Fruit fly (Drosophila melanogaster) whole organism, prepupa: Measurements from ENCODE around the gene CG3088.
A peak's percentile ranks its signal among the peaks of the same experiment; 100 is the strongest.

Experiments
- Blimp-1 ChIP-seq: fragments of 200-800 bp; sonication (Bioruptor generic); optimal IDR thresholded peaks from 3 replicates; lab custom pipeline; 2017; ENCODE audit warnings: missing biosample characterization, missing genetic modification characterization, mild to moderate bottlenecking, moderate library complexity, missing genetic modification reagents
- CG11294 ChIP-seq: fragments of 200-800 bp; sonication (Bioruptor generic); IDR thresholded peaks from 2 replicates; pipeline ENCODE4 v1.3.6; 2022; ENCODE audit warnings: missing biosample characterization, missing genetic modification characterization
- CG11762 ChIP-seq: fragments of 200-800 bp; sonication (Bioruptor generic); optimal IDR thresholded peaks from 3 replicates; lab custom pipeline; 2016; ENCODE audit warnings: missing biosample characterization, missing genetic modification characterization; ENCODE audit not compliant: insufficient read depth
- CG11902 ChIP-seq: fragments of 200-800 bp; sonication (Bioruptor generic); optimal IDR thresholded peaks from 3 replicates; lab custom pipeline; 2016; ENCODE audit warnings: missing biosample characterization, missing genetic modification characterization
- CG1621 ChIP-seq: fragments of 200-800 bp; sonication (Bioruptor generic); optimal IDR thresholded peaks from 3 replicates; lab custom pipeline; 2018; ENCODE audit warnings: missing biosample characterization, mild to moderate bottlenecking, missing genetic modification characterization
- CG16779 ChIP-seq: fragments of 200-800 bp; sonication (Bioruptor generic); optimal IDR thresholded peaks from 3 replicates; lab custom pipeline; 2017; ENCODE audit warnings: missing biosample characterization, mild to moderate bottlenecking, missing genetic modification characterization
- CG31627 ChIP-seq: fragments of 200-800 bp; sonication (Bioruptor generic); optimal IDR thresholded peaks from 3 replicates; lab custom pipeline; 2016; ENCODE audit warnings: missing biosample characterization, missing genetic modification characterization
- CG34406 ChIP-seq: fragments of 200-800 bp; sonication (Bioruptor generic); optimal IDR thresholded peaks from 3 replicates; lab custom pipeline; 2016; ENCODE audit warnings: missing biosample characterization, missing genetic modification characterization
- CG3919 ChIP-seq: fragments of 200-800 bp; sonication (Bioruptor generic); optimal IDR thresholded peaks from 3 replicates; lab custom pipeline; 2016; ENCODE audit warnings: missing biosample characterization, missing genetic modification characterization
- CG4318 ChIP-seq: fragments of 200-800 bp; sonication (Bioruptor generic); optimal IDR thresholded peaks from 3 replicates; lab custom pipeline; 2017; ENCODE audit warnings: missing biosample characterization, mild to moderate bottlenecking, missing genetic modification characterization
- CG6163 ChIP-seq: fragments of 200-800 bp; sonication (Bioruptor generic); IDR thresholded peaks from 3 replicates; pipeline ENCODE4 v1.3.6; 2022; ENCODE audit warnings: missing biosample characterization, missing genetic modification characterization
- CG8632 ChIP-seq: fragments of 200-800 bp; sonication (Bioruptor generic); optimal IDR thresholded peaks from 3 replicates; lab custom pipeline; 2016; ENCODE audit warnings: missing biosample characterization, missing genetic modification characterization
- Eip78C ChIP-seq: fragments of 200-800 bp; sonication (Bioruptor generic); peaks from one replicate; lab custom pipeline; 2016; ENCODE audit warnings: missing biosample characterization, missing genetic modification characterization
- Eip93F ChIP-seq: fragments of 200-800 bp; sonication (Bioruptor generic); optimal IDR thresholded peaks from 2 replicates; lab custom pipeline; 2016; ENCODE audit warnings: missing biosample characterization, mild to moderate bottlenecking, missing genetic modification characterization
- Ets21C ChIP-seq: fragments of 200-800 bp; sonication (Bioruptor generic); optimal IDR thresholded peaks from 3 replicates; lab custom pipeline; 2016; ENCODE audit warnings: missing biosample characterization, missing genetic modification characterization
- Hr38 ChIP-seq: sonication (Bioruptor generic); optimal IDR thresholded peaks from 2 replicates; lab custom pipeline; 2016; ENCODE audit warnings: missing biosample characterization, missing genetic modification characterization
- Hr39 ChIP-seq: fragments of 200-800 bp; sonication (Bioruptor generic); optimal IDR thresholded peaks from 2 replicates; lab custom pipeline; 2016; ENCODE audit warnings: missing biosample characterization, missing genetic modification characterization
- Hr4 ChIP-seq: fragments of 200-800 bp; sonication (Bioruptor generic); optimal IDR thresholded peaks from 3 replicates; lab custom pipeline; 2016; ENCODE audit warnings: missing biosample characterization, missing genetic modification characterization
- OdsH ChIP-seq: fragments of 200-800 bp; sonication (Bioruptor generic); optimal IDR thresholded peaks from 3 replicates; lab custom pipeline; 2016; ENCODE audit warnings: missing biosample characterization, missing genetic modification characterization
- Smox ChIP-seq: fragments of 200-800 bp; sonication (Bioruptor generic); optimal IDR thresholded peaks from 3 replicates; lab custom pipeline; 2016; ENCODE audit warnings: missing biosample characterization, missing genetic modification characterization
- Sox14 ChIP-seq: fragments of 200-800 bp; sonication (Bioruptor generic); optimal IDR thresholded peaks from 3 replicates; lab custom pipeline; 2016; ENCODE audit warnings: missing biosample characterization, missing genetic modification characterization
- Sox15 ChIP-seq: fragments of 200-800 bp; sonication (Bioruptor generic); optimal IDR thresholded peaks from 3 replicates; lab custom pipeline; 2016; ENCODE audit warnings: missing biosample characterization, missing genetic modification characterization
- achi ChIP-seq: fragments of 200-800 bp; sonication (Bioruptor generic); optimal IDR thresholded peaks from 3 replicates; lab custom pipeline; 2016; ENCODE audit warnings: missing biosample characterization, missing genetic modification characterization
- cyc ChIP-seq: fragments of 200-800 bp; sonication (Bioruptor generic); optimal IDR thresholded peaks from 3 replicates; lab custom pipeline; 2016; ENCODE audit warnings: missing biosample characterization, missing genetic modification characterization
- dac ChIP-seq: fragments of 200-800 bp; sonication (Bioruptor generic); optimal IDR thresholded peaks from 2 replicates; lab custom pipeline; 2017; ENCODE audit warnings: missing biosample characterization, mild to moderate bottlenecking, missing genetic modification characterization
- eg ChIP-seq: fragments of 200-800 bp; sonication (Bioruptor generic); IDR thresholded peaks from 3 replicates; pipeline ENCODE4 v1.3.6; 2022; ENCODE audit warnings: missing biosample characterization, missing genetic modification characterization
- esn ChIP-seq: fragments of 200-800 bp; sonication (Bioruptor generic); optimal IDR thresholded peaks from 2 replicates; lab custom pipeline; 2016; ENCODE audit warnings: missing biosample characterization, mild to moderate bottlenecking, missing genetic modification characterization, moderate library complexity
- fd59A ChIP-seq: fragments of 200-800 bp; sonication (Bioruptor generic); optimal IDR thresholded peaks from 2 replicates; lab custom pipeline; 2017; ENCODE audit warnings: missing biosample characterization, mild to moderate bottlenecking, missing genetic modification characterization, missing genetic modification reagents
- fd85E ChIP-seq: fragments of 200-800 bp; sonication (Bioruptor generic); optimal IDR thresholded peaks from 3 replicates; lab custom pipeline; 2016; ENCODE audit warnings: missing biosample characterization, missing genetic modification characterization
- lz ChIP-seq: fragments of 200-800 bp; sonication (Bioruptor generic); optimal IDR thresholded peaks from 3 replicates; lab custom pipeline; 2016; ENCODE audit warnings: missing biosample characterization, missing genetic modification characterization
- net ChIP-seq: fragments of 200-800 bp; sonication (Bioruptor generic); optimal IDR thresholded peaks from 3 replicates; lab custom pipeline; 2016; ENCODE audit warnings: missing biosample characterization, missing genetic modification characterization
- salr ChIP-seq, 2 experiments: fragments of 200-800 bp; sonication (Bioruptor generic); optimal IDR thresholded peaks; 3 replicates each; lab custom pipeline; 2016 to 2018; ENCODE audit warnings: missing biosample characterization in 2 of 2, missing genetic modification characterization in 2 of 2, mild to moderate bottlenecking in 1 of 2
- spab ChIP-seq: fragments of 200-800 bp; sonication (Bioruptor generic); optimal IDR thresholded peaks from 2 replicates; lab custom pipeline; 2017; ENCODE audit warnings: missing biosample characterization, mild to moderate bottlenecking, missing genetic modification characterization, missing genetic modification reagents
- ss ChIP-seq, 2 experiments: fragments of 200-800 bp; sonication (Bioruptor generic); optimal IDR thresholded peaks; 2 replicates in 1 of 2; 3 replicates in 1 of 2; lab custom pipeline; 2017 to 2018; ENCODE audit warnings: mild to moderate bottlenecking in 2 of 2, missing biosample characterization in 2 of 2, missing genetic modification characterization in 2 of 2, moderate library complexity in 1 of 2
- svp ChIP-seq: fragments of 200-800 bp; sonication (Bioruptor generic); peaks from one replicate; lab custom pipeline; 2016; ENCODE audit warnings: missing biosample characterization, missing genetic modification characterization
- topi ChIP-seq: fragments of 200-800 bp; sonication (Bioruptor generic); optimal IDR thresholded peaks from 3 replicates; lab custom pipeline; 2016; ENCODE audit warnings: missing biosample characterization, missing genetic modification characterization
- vri ChIP-seq: fragments of 200-800 bp; sonication (Bioruptor generic); optimal IDR thresholded peaks from 3 replicates; lab custom pipeline; 2016; ENCODE audit warnings: missing biosample characterization, mild to moderate bottlenecking, missing genetic modification characterization

CG3088 gene

dm6 chr3L:9613960-9614588 is 12.9 kb upstream of the CG3088 start:
- TF ChIP-seq Blimp-1 (GFP tag; lab: Kevin White, UChicago) = peak; percentile 75
- no peak for TF ChIP-seq dac (GFP tag; lab: Kevin White, UChicago)
- no peak for TF ChIP-seq topi (GFP tag; lab: Kevin White, UChicago)
- peak; percentile 20 for TF ChIP-seq CG11902 (GFP tag; lab: Kevin White, UChicago)
- no peak for TF ChIP-seq vri
- no peak for TF ChIP-seq net (GFP tag; lab: Kevin White, UChicago)
- no peak for TF ChIP-seq Sox15 (GFP tag; lab: Kevin White, UChicago)
- no peak for TF ChIP-seq Hr39 (GFP tag; lab: Kevin White, UChicago)
- peak; percentile 19 for TF ChIP-seq CG3919
- TF ChIP-seq Eip93F (GFP tag; lab: Kevin White, UChicago) = no peak
- no peak for TF ChIP-seq ss (GFP tag; optimal IDR thresholded peaks at IDR 0.05; lab: Kevin White, UChicago)
- no peak for TF ChIP-seq CG1621 (tag; lab: Kevin White, UChicago)
- TF ChIP-seq OdsH (GFP tag; lab: Kevin White, UChicago) = no peak
- no peak for TF ChIP-seq Hr38 (GFP tag; lab: Kevin White, UChicago)
- TF ChIP-seq fd85E (GFP tag; lab: Kevin White, UChicago) = no peak
- peak; percentile 27 for TF ChIP-seq lz (GFP tag; lab: Kevin White, UChicago)
- no peak for TF ChIP-seq CG11294
- no peak for TF ChIP-seq Smox (GFP tag; lab: Kevin White, UChicago)
- TF ChIP-seq svp (GFP tag; lab: Kevin White, UChicago) = no peak
- no peak for TF ChIP-seq Sox14
- no peak for TF ChIP-seq eg (GFP tag; lab: Robert Waterston, UW)
- TF ChIP-seq CG8632 (GFP tag; lab: Kevin White, UChicago) = no peak
- no peak for TF ChIP-seq CG16779
- TF ChIP-seq esn = no peak
- peak; percentile 64 for TF ChIP-seq cyc
- no peak for TF ChIP-seq CG4318 (GFP tag; lab: Kevin White, UChicago)

dm6 chr3L:9598688-9599087 is 2.4 kb downstream of the CG3088 start, which contains the start of gene CG3222:
Gene CG3222, plus strand, starts transcription at chr3L:9598988.
- TF ChIP-seq net (GFP tag; lab: Kevin White, UChicago) (no peak), Sox15 (GFP tag; lab: Kevin White, UChicago) (no peak), achi (GFP tag; lab: Kevin White, UChicago) (no peak), Hr4 (GFP tag; lab: Kevin White, UChicago) (no peak), Eip78C (GFP tag; lab: Kevin White, UChicago) (no peak), fd59A (no peak)

dm6 chr3L:9597464-9597863 is 3.7 kb downstream of the CG3088 start, which contains the start of gene Tmc:
Gene Tmc, plus strand, starts transcription at chr3L:9597764.
- TF ChIP-seq Ets21C (no peak), CG34406 (no peak), salr (GFP tag; optimal IDR thresholded peaks at IDR 0.05; lab: Kevin White, UChicago) (no peak), CG31627 (GFP tag; lab: Kevin White, UChicago) (no peak), CG11762 (GFP tag; lab: Kevin White, UChicago) (no peak), dac (GFP tag; lab: Kevin White, UChicago) (no peak), cyc (no peak), CG11902 (GFP tag; lab: Kevin White, UChicago) (no peak), fd59A (no peak), Hr39 (GFP tag; lab: Kevin White, UChicago) (no peak), ss (GFP tag; optimal IDR thresholded peaks at IDR 0.05; lab: Kevin White, UChicago) (no peak), CG8632 (GFP tag; lab: Kevin White, UChicago) (no peak), spab (no peak), Hr4 (GFP tag; lab: Kevin White, UChicago) (no peak), CG6163 (GFP tag; lab: Robert Waterston, UW) (no peak), fd85E (GFP tag; lab: Kevin White, UChicago) (no peak)
